Worm (Caenorhabditis elegans): ENCODE measurements around the gene rbm-25.

rbm-25 gene

DNA sequence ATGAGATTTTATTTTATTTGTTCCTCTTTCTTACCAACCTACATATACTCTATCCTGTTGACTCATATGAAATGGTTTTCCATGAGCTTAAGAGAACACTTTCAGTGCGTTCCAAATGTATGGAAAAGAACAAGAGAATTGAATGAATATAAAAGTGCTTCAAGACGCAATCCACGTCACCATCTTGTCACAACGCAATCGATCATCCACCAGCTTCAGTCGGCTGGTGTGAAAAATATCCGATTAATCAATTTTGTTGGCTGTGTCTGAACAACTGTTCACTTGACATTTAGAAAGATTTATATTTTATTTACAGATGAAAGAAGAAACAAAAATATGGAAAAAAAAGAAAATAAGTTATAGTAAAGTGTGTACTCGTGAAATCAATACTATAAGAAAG lies 25.3 kb downstream of the rbm-25 start:
- TF ChIP-seq ZK546.5 (tag; optimal IDR thresholded peaks at IDR 0.05) = no peak
- TF ChIP-seq crh-2 (tag; optimal IDR thresholded peaks at IDR 0.05) = peak; percentile 11
- TF ChIP-seq mab-5 (tag; optimal IDR thresholded peaks at IDR 0.05) = peak; percentile 40
- TF ChIP-seq lin-39 (tag; optimal IDR thresholded peaks at IDR 0.05) = no peak
- no peak for TF ChIP-seq Y55F3AM.14 (GFP tag; optimal IDR thresholded peaks at IDR 0.05)

- TF ChIP-seq C34F6.9 (tag; optimal IDR thresholded peaks at IDR 0.05) (no peak), blmp-1 (tag; optimal IDR thresholded peaks at IDR 0.05; ENCODE audit: insufficient read depth) (peak; percentile 14)
These were observed 27.5 kb downstream of the rbm-25 start, which contains the start of gene dyf-4 for ce11 chrV:12525526-12525925. Gene dyf-4, minus strand, starts transcription at chrV:12525738.

ce11 chrV:12526124-12526523 lies 28.1 kb downstream of the rbm-25 start:
- TF ChIP-seq ama-1 (optimal IDR thresholded peaks at IDR 0.05) (no peak), blmp-1 (tag; optimal IDR thresholded peaks at IDR 0.05; ENCODE audit: insufficient read depth) (no peak), R02D3.7 (tag; optimal IDR thresholded peaks at IDR 0.05) (no peak), unc-55 (GFP tag; optimal IDR thresholded peaks at IDR 0.05) (no peak)

DNA sequence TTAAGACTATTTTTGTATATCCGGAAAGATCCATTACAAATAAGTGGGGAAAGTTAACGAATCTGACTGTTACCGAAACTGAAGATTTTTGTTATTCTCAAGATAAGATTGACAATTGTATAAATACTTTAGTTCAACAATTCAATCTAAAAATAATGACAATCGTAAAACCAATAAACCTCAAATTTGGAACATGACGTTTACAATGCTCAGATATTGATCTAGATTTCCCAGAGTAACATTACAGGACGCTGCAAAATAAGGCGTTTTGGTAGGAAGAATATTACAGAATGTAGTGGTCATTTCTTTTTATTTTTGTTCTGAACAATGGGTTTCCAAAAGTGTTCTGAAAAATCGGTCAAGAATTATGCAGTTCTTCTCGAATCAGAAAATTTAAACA lies 28.7 kb downstream of the rbm-25 start, which contains the start of gene F45D3.1:
TSS of gene F45D3.1 (plus strand) at position 301 of the 400 bp plus-strand sequence.
- TF ChIP-seq ZK546.5 (tag; optimal IDR thresholded peaks at IDR 0.05) (no peak), ztf-11 (tag; optimal IDR thresholded peaks at IDR 0.05) (no peak), aly-2 (tag; optimal IDR thresholded peaks at IDR 0.05) (no peak), nhr-10 (tag; optimal IDR thresholded peaks at IDR 0.05) (no peak), skn-1 (tag; optimal IDR thresholded peaks at IDR 0.05) (no peak), egl-27 (tag; optimal IDR thresholded peaks at IDR 0.05) (no peak), unc-62 (GFP tag; optimal IDR thresholded peaks at IDR 0.05) (no peak), nhr-129 (tag; optimal IDR thresholded peaks at IDR 0.05) (no peak), alr-1 (tag; optimal IDR thresholded peaks at IDR 0.05) (no peak), F13H6.1 (tag; optimal IDR thresholded peaks at IDR 0.05) (no peak), ama-1 (optimal IDR thresholded peaks at IDR 0.05) (no peak), nhr-12 (tag; optimal IDR thresholded peaks at IDR 0.05) (no peak), dmd-4 (tag; optimal IDR thresholded peaks at IDR 0.05) (no peak), elt-3 (tag; optimal IDR thresholded peaks at IDR 0.05) (no peak), mbf-1 (tag; optimal IDR thresholded peaks at IDR 0.05) (no peak), ztf-1 (GFP tag; conservative IDR thresholded peaks at IDR 0.05) (no peak), unc-55 (GFP tag; optimal IDR thresholded peaks at IDR 0.05) (no peak)

- TF ChIP-seq lsy-2 (tag; optimal IDR thresholded peaks at IDR 0.05) = peak in 1 of 2 experiments; percentile 76
- peak; percentile 44 for TF ChIP-seq lin-13 (GFP tag; optimal IDR thresholded peaks at IDR 0.05)
- peak; percentile 96 for TF ChIP-seq sma-9 (GFP tag; optimal IDR thresholded peaks at IDR 0.05)
- no peak for TF ChIP-seq sma-9 (tag; optimal IDR thresholded peaks at IDR 0.05)
- peak; percentile 83 for TF ChIP-seq egl-27 (tag; optimal IDR thresholded peaks at IDR 0.05)
- TF ChIP-seq C34F6.9 (tag; optimal IDR thresholded peaks at IDR 0.05) = peak; percentile 77
- peak; percentile 81 for TF ChIP-seq F13H6.1 (tag; optimal IDR thresholded peaks at IDR 0.05)
- TF ChIP-seq nhr-10 (tag; optimal IDR thresholded peaks at IDR 0.05) = no peak
- TF ChIP-seq sma-3 (GFP tag; optimal IDR thresholded peaks at IDR 0.05) = peak; percentile 61
- peak; percentile 63 for TF ChIP-seq sem-4 (tag; optimal IDR thresholded peaks at IDR 0.05)
- peak; percentile 2 to 63 for TF ChIP-seq mdl-1 (tag; optimal IDR thresholded peaks at IDR 0.05)
- TF ChIP-seq nhr-25 (tag; optimal IDR thresholded peaks at IDR 0.05) = peak; percentile 65
- TF ChIP-seq ceh-16 (tag; optimal IDR thresholded peaks at IDR 0.05) = no peak
- peak; percentile 62 for TF ChIP-seq blmp-1 (tag; optimal IDR thresholded peaks at IDR 0.05; ENCODE audit: insufficient read depth)
- peak; percentile 78 for TF ChIP-seq crh-2 (tag; optimal IDR thresholded peaks at IDR 0.05)
- TF ChIP-seq gmeb-1 (tag; optimal IDR thresholded peaks at IDR 0.05) = no peak
- peak; percentile 64 for TF ChIP-seq Y55F3AM.14 (GFP tag; optimal IDR thresholded peaks at IDR 0.05)
- no peak for TF ChIP-seq ztf-4 (tag; optimal IDR thresholded peaks at IDR 0.05)
- no peak for TF ChIP-seq ztf-1 (GFP tag; conservative IDR thresholded peaks at IDR 0.05)
- TF ChIP-seq nhr-21 (tag; optimal IDR thresholded peaks at IDR 0.05) = peak; percentile 55
- TF ChIP-seq fos-1 (tag; optimal IDR thresholded peaks at IDR 0.05) = peak; percentile 93
- peak; percentile 25 for TF ChIP-seq peb-1 (tag; optimal IDR thresholded peaks at IDR 0.05)
- TF ChIP-seq snpc-4 (tag; optimal IDR thresholded peaks at IDR 0.05) = no peak
- no peak for TF ChIP-seq nhr-23 (tag; optimal IDR thresholded peaks at IDR 0.05)
- TF ChIP-seq nhr-129 (tag; optimal IDR thresholded peaks at IDR 0.05) = peak; percentile 77
- peak; percentile 74 for TF ChIP-seq zag-1 (tag; optimal IDR thresholded peaks at IDR 0.05)
- no peak for TF ChIP-seq unc-39 (tag; optimal IDR thresholded peaks at IDR 0.05)
- TF ChIP-seq aly-2 (tag; optimal IDR thresholded peaks at IDR 0.05) = no peak
These were observed 30.9 kb downstream of the rbm-25 start for ce11 chrV:12528919-12529318.
